Fruit fly (Drosophila melanogaster) whole organism, embryonic: Measurements from ENCODE around the gene CG31388.

Experiments
- Antp ChIP-seq: fragments of 200-800 bp; sonication (Bioruptor generic); optimal IDR thresholded peaks from 3 replicates; lab custom pipeline; 2016; ENCODE audit warnings: missing biosample characterization, missing genetic modification characterization
- Bgb ChIP-seq: fragments of 200-800 bp; sonication (Bioruptor generic); IDR thresholded peaks from 2 replicates; pipeline ENCODE4 v1.3.6; 2022; ENCODE audit warnings: missing biosample characterization, missing genetic modification characterization; ENCODE audit not compliant: partially characterized antibody
- CG10431 ChIP-seq: fragments of 200-800 bp; sonication (Bioruptor generic); optimal IDR thresholded peaks from 3 replicates; lab custom pipeline; 2018; ENCODE audit warnings: missing biosample characterization, mild to moderate bottlenecking, missing genetic modification characterization
- CG10979 ChIP-seq: fragments of 200-800 bp; sonication (Bioruptor generic); optimal IDR thresholded peaks from 2 replicates; lab custom pipeline; 2018; ENCODE audit warnings: missing biosample characterization, mild to moderate bottlenecking, missing genetic modification characterization, moderate library complexity
- CG12219 ChIP-seq: fragments of 200-800 bp; sonication (Bioruptor generic); optimal IDR thresholded peaks from 3 replicates; lab custom pipeline; 2018; ENCODE audit warnings: missing biosample characterization, mild to moderate bottlenecking, missing genetic modification characterization
- CG12659 ChIP-seq: fragments of 200-800 bp; sonication (Bioruptor generic); optimal IDR thresholded peaks from 3 replicates; lab custom pipeline; 2017; ENCODE audit warnings: mild to moderate bottlenecking, missing biosample characterization, missing genetic modification reagents, missing genetic modification characterization
- CG13287 ChIP-seq: fragments of 200-800 bp; sonication (Bioruptor generic); IDR thresholded peaks from 2 replicates; pipeline ENCODE4 v1.3.6; 2022; ENCODE audit warnings: missing biosample characterization, missing genetic modification characterization; ENCODE audit not compliant: partially characterized antibody
- CG15696 ChIP-seq: fragments of 200-800 bp; sonication (Bioruptor generic); optimal IDR thresholded peaks from 2 replicates; lab custom pipeline; 2019; ENCODE audit warnings: missing biosample characterization, mild to moderate bottlenecking, missing genetic modification characterization, moderate library complexity
- CG1602 ChIP-seq: fragments of 200-800 bp; sonication (Bioruptor generic); optimal IDR thresholded peaks from 3 replicates; lab custom pipeline; 2016; ENCODE audit warnings: missing biosample characterization, missing genetic modification characterization
- CG16815 ChIP-seq: fragments of 200-800 bp; sonication (Bioruptor generic); optimal IDR thresholded peaks from 3 replicates; lab custom pipeline; 2017; ENCODE audit warnings: missing biosample characterization, mild to moderate bottlenecking, missing genetic modification characterization
- CG17829 ChIP-seq: fragments of 200-800 bp; optimal IDR thresholded peaks from 2 replicates; lab custom pipeline; 2019; ENCODE audit warnings: missing biosample characterization, mild to moderate bottlenecking, missing genetic modification characterization, moderate library complexity
- CG18619 ChIP-seq: fragments of 200-800 bp; sonication (Bioruptor generic); optimal IDR thresholded peaks from 3 replicates; lab custom pipeline; 2017; ENCODE audit warnings: missing biosample characterization, mild to moderate bottlenecking, missing genetic modification characterization
- CG3281 ChIP-seq: fragments of 200-800 bp; sonication (Bioruptor generic); optimal IDR thresholded peaks from 3 replicates; lab custom pipeline; 2017; ENCODE audit warnings: missing biosample characterization, mild to moderate bottlenecking, missing genetic modification characterization
- CG33557 ChIP-seq: fragments of 200-800 bp; sonication (Bioruptor generic); optimal IDR thresholded peaks from 2 replicates; lab custom pipeline; 2019; ENCODE audit warnings: missing biosample characterization, mild to moderate bottlenecking, missing genetic modification characterization, moderate library complexity
- CG3407 ChIP-seq: fragments of 200-800 bp; sonication (Bioruptor generic); optimal IDR thresholded peaks from 2 replicates; lab custom pipeline; 2018; ENCODE audit warnings: missing biosample characterization, mild to moderate bottlenecking, missing genetic modification characterization
- CG4328 ChIP-seq: fragments of 200-800 bp; sonication (Bioruptor generic); optimal IDR thresholded peaks from 3 replicates; lab custom pipeline; 2017; ENCODE audit warnings: missing biosample characterization, missing genetic modification reagents, missing genetic modification characterization
- CG4617 ChIP-seq: fragments of 200-800 bp; sonication (Bioruptor generic); optimal IDR thresholded peaks from 3 replicates; lab custom pipeline; 2016; ENCODE audit warnings: missing biosample characterization, missing genetic modification characterization, borderline replicate concordance
- CG6654 ChIP-seq: fragments of 200-800 bp; sonication (Bioruptor generic); optimal IDR thresholded peaks from 2 replicates; lab custom pipeline; 2017; ENCODE audit warnings: missing biosample characterization, mild to moderate bottlenecking, missing genetic modification characterization
- CG7987 ChIP-seq: fragments of 200-800 bp; sonication (Bioruptor generic); optimal IDR thresholded peaks from 2 replicates; lab custom pipeline; 2018; ENCODE audit warnings: missing biosample characterization, mild to moderate bottlenecking, missing genetic modification characterization, moderate library complexity
- CG8281 ChIP-seq: fragments of 200-800 bp; sonication (Bioruptor generic); optimal IDR thresholded peaks from 2 replicates; lab custom pipeline; 2018; ENCODE audit warnings: missing biosample characterization, mild to moderate bottlenecking, missing genetic modification characterization, moderate library complexity
- D ChIP-seq, 2 experiments: fragments of 200-800 bp in 1 of 2; fragments of >200 bp in 1 of 2; sonication (Bioruptor generic) in 1 of 2; optimal IDR thresholded peaks; 2 replicates in 1 of 2; 3 replicates in 1 of 2; lab custom pipeline; 2017; ENCODE audit warnings: mild to moderate bottlenecking in 1 of 2, missing biosample characterization in 1 of 2, missing genetic modification characterization in 1 of 2, missing genetic modification reagents in 1 of 2
- Dek ChIP-seq: fragments of 200-800 bp; sonication (Bioruptor generic); optimal IDR thresholded peaks from 3 replicates; lab custom pipeline; 2019; ENCODE audit warnings: missing biosample characterization, mild to moderate bottlenecking, missing genetic modification characterization, moderate library complexity
- Drgx ChIP-seq: fragments of 200-800 bp; sonication (Bioruptor generic); IDR thresholded peaks from 2 replicates; pipeline ENCODE4 v1.3.6; 2022; ENCODE audit warnings: missing biosample characterization, missing genetic modification characterization
- Elba2 ChIP-seq: fragments of 200-800 bp; sonication (Bioruptor generic); optimal IDR thresholded peaks from 3 replicates; lab custom pipeline; 2016; ENCODE audit warnings: missing biosample characterization, missing genetic modification characterization
- Ets65A ChIP-seq: fragments of 200-800 bp; sonication (Bioruptor generic); peaks from one replicate; lab custom pipeline; 2016; ENCODE audit warnings: missing biosample characterization, missing genetic modification characterization
- Gsc ChIP-seq: fragments of 200-800 bp; sonication (Bioruptor generic); IDR thresholded peaks from 2 replicates; pipeline ENCODE4 v1.3.6; 2022; ENCODE audit warnings: missing biosample characterization, missing genetic modification characterization
- HLH4C ChIP-seq: fragments of 200-800 bp; sonication (Bioruptor generic); IDR thresholded peaks from 3 replicates; pipeline ENCODE4 v1.3.6; 2022; ENCODE audit warnings: missing biosample characterization, missing genetic modification characterization; ENCODE audit not compliant: partially characterized antibody
- Hmr ChIP-seq: fragments of 200-800 bp; sonication (Bioruptor generic); optimal IDR thresholded peaks from 3 replicates; lab custom pipeline; 2017; ENCODE audit warnings: mild to moderate bottlenecking, missing biosample characterization, missing genetic modification reagents, missing genetic modification characterization
- Hsf ChIP-seq: fragments of 200-800 bp; sonication (Bioruptor generic); optimal IDR thresholded peaks from 3 replicates; lab custom pipeline; 2016; ENCODE audit warnings: missing biosample characterization, missing genetic modification characterization
- Oli ChIP-seq: fragments of 200-800 bp; sonication (Bioruptor generic); optimal IDR thresholded peaks from 2 replicates; lab custom pipeline; 2018; ENCODE audit warnings: missing biosample characterization, mild to moderate bottlenecking, missing genetic modification characterization, moderate library complexity
- Sox100B ChIP-seq: fragments of 200-800 bp; sonication (Bioruptor generic); optimal IDR thresholded peaks from 3 replicates; lab custom pipeline; 2018; ENCODE audit warnings: missing biosample characterization, mild to moderate bottlenecking, missing genetic modification characterization
- Sry-δ ChIP-seq: fragments of 200-800 bp; sonication (Bioruptor generic); optimal IDR thresholded peaks from 2 replicates; lab custom pipeline; 2016; ENCODE audit warnings: missing biosample characterization, missing genetic modification characterization
- Trl ChIP-seq, 3 experiments: fragments of >200 bp in 2 of 3; fragments of 200-800 bp in 1 of 3; sonication (Bioruptor generic) in 1 of 3; optimal IDR thresholded peaks; 2 replicates in 1 of 3; 3 replicates in 2 of 3; lab custom pipeline; 2016 to 2017; ENCODE audit warnings: missing biosample characterization in 1 of 3, missing genetic modification characterization in 1 of 3
- Xrp1 ChIP-seq: fragments of 200-800 bp; sonication (Bioruptor generic); IDR thresholded peaks from 2 replicates; pipeline ENCODE4 v1.3.6; 2022; ENCODE audit warnings: missing biosample characterization, missing genetic modification characterization
- ac ChIP-seq: fragments of 200-800 bp; sonication (Bioruptor generic); optimal IDR thresholded peaks from 3 replicates; lab custom pipeline; 2017; ENCODE audit warnings: missing biosample characterization, mild to moderate bottlenecking, missing genetic modification characterization
- ci ChIP-seq: fragments of 200-800 bp; sonication (Bioruptor generic); IDR thresholded peaks from 3 replicates; pipeline ENCODE4 v1.3.6; 2022; ENCODE audit warnings: missing biosample characterization, missing genetic modification characterization
- dimm ChIP-seq: fragments of 200-800 bp; sonication (Bioruptor generic); IDR thresholded peaks from 2 replicates; pipeline ENCODE4 v1.3.6; 2022; ENCODE audit warnings: missing biosample characterization, missing genetic modification characterization
- dmrt11E ChIP-seq: fragments of 200-800 bp; sonication (Bioruptor generic); optimal IDR thresholded peaks from 3 replicates; lab custom pipeline; 2018; ENCODE audit warnings: missing biosample characterization, mild to moderate bottlenecking, missing genetic modification characterization, moderate library complexity
- ewg ChIP-seq: fragments of 200-800 bp; sonication (Bioruptor generic); optimal IDR thresholded peaks from 3 replicates; lab custom pipeline; 2017; ENCODE audit warnings: mild to moderate bottlenecking, missing biosample characterization, missing genetic modification reagents, missing genetic modification characterization
- gfzf ChIP-seq: fragments of 200-800 bp; sonication (Bioruptor generic); optimal IDR thresholded peaks from 2 replicates; lab custom pipeline; 2016; ENCODE audit warnings: missing biosample characterization, mild to moderate bottlenecking, missing genetic modification characterization, moderate library complexity
- lmd ChIP-seq: fragments of 200-800 bp; sonication (Bioruptor generic); IDR thresholded peaks from 2 replicates; pipeline ENCODE4 v1.3.6; 2022; ENCODE audit warnings: missing biosample characterization, missing genetic modification characterization
- maf-S ChIP-seq: fragments of 200-800 bp; sonication (Bioruptor generic); optimal IDR thresholded peaks from 2 replicates; lab custom pipeline; 2016; ENCODE audit warnings: missing biosample characterization, missing genetic modification characterization
- mld ChIP-seq: fragments of 200-800 bp; sonication (Bioruptor generic); IDR thresholded peaks from 3 replicates; pipeline ENCODE4 v1.3.6; 2022; ENCODE audit warnings: missing biosample characterization, missing genetic modification characterization; ENCODE audit not compliant: partially characterized antibody
- org-1 ChIP-seq: fragments of 200-800 bp; sonication (Bioruptor generic); optimal IDR thresholded peaks from 2 replicates; lab custom pipeline; 2017; ENCODE audit warnings: missing biosample characterization, missing genetic modification characterization
- pnt ChIP-seq: fragments of 200-800 bp; sonication (Bioruptor generic); optimal IDR thresholded peaks from 3 replicates; lab custom pipeline; 2016; ENCODE audit warnings: missing biosample characterization, missing genetic modification characterization
- repo ChIP-seq: fragments of 200-800 bp; sonication (Bioruptor generic); optimal IDR thresholded peaks from 2 replicates; lab custom pipeline; 2016; ENCODE audit warnings: missing biosample characterization, missing genetic modification characterization
- unpg ChIP-seq: fragments of 200-800 bp; sonication (Bioruptor generic); optimal IDR thresholded peaks from 3 replicates; lab custom pipeline; 2018; ENCODE audit warnings: missing biosample characterization, mild to moderate bottlenecking, missing genetic modification characterization, moderate library complexity
- wek ChIP-seq: fragments of 200-800 bp; sonication (Bioruptor generic); optimal IDR thresholded peaks from 3 replicates; lab custom pipeline; 2018; ENCODE audit warnings: missing biosample characterization, mild to moderate bottlenecking, missing genetic modification characterization, moderate library complexity
- zfh1 ChIP-seq: fragments of 200-800 bp; sonication (Bioruptor generic); IDR thresholded peaks from 3 replicates; pipeline ENCODE4 v1.3.6; 2022; ENCODE audit warnings: missing biosample characterization, missing genetic modification characterization

Gene CG31388

DNA sequence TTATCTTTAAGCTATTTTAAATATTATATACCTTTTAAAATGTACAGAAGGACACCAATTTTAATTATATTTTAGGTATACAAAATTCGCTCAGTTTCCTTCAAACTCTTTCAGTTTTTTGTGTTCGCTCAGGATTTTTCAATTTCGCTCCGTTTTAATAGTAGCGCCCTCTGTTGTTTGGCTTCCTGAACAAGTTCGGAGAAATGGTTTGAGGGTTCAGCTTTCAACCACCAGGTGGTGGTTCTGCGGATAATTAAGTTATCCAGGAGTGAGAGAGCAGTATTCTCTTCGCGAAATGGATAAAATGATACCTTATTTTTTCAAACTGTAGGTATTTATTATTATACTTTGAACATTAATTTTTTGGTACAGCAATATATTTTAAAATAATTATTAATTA is 31.4 kb downstream of the CG31388 start (continued):
- TF ChIP-seq Drgx (GFP tag; lab: Robert Waterston, UW) (peak; percentile 10; the same call in 1 of the 2 replicates), unpg (no peak), Trl (optimal IDR thresholded peaks at IDR 0.05; lab: Kevin White, UChicago) (peak in 1 of 2 experiments; percentile 44), Trl (GFP tag; optimal IDR thresholded peaks at IDR 0.05; lab: Kevin White, UChicago) (peak; percentile 73), dimm (0 out of 2 replicates have a peak, but pooled peaks have one; percentile 6), CG4328 (GFP tag; lab: Kevin White, UChicago) (peak; percentile 45), CG3407 (GFP tag; lab: Kevin White, UChicago) (peak; percentile 57), Sry-δ (GFP tag; lab: Kevin White, UChicago) (no peak), Sox100B (peak; percentile 72), CG17829 (tag; lab: Kevin White, UChicago) (peak; percentile 75), CG13287 (GFP tag; lab: Robert Waterston, UW) (no peak), ci (GFP tag; lab: Robert Waterston, UW) (no peak; the same call in 1 of the 3 replicates), CG12659 (GFP tag; lab: Kevin White, UChicago) (no peak), CG6654 (peak; percentile 71), wek (peak; percentile 77), zfh1 (no peak), CG12219 (GFP tag; lab: Kevin White, UChicago) (peak; percentile 84), CG15696 (peak; percentile 81), maf-S (GFP tag; lab: Kevin White, UChicago) (peak; percentile 39), Dek (tag; lab: Kevin White, UChicago) (no peak), Bgb (GFP tag; lab: Robert Waterston, UW) (no peak), gfzf (no peak), Ets65A (GFP tag; lab: Kevin White, UChicago) (no peak), HLH4C (no peak), pnt (GFP tag; lab: Kevin White, UChicago) (peak; percentile 8), CG7987 (GFP tag; lab: Kevin White, UChicago) (no peak), D (optimal IDR thresholded peaks at IDR 0.05; lab: Kevin White, UChicago) (no peak), D (GFP tag; optimal IDR thresholded peaks at IDR 0.05; lab: Kevin White, UChicago) (peak; percentile 75), dmrt11E (tag; lab: Kevin White, UChicago) (peak; percentile 78), CG8281 (tag; lab: Kevin White, UChicago) (peak; percentile 48), CG33557 (GFP tag; lab: Kevin White, UChicago) (peak; percentile 87), CG4617 (GFP tag; lab: Kevin White, UChicago) (peak; percentile 9), Oli (tag; lab: Kevin White, UChicago) (peak; percentile 66), Hmr (GFP tag; lab: Kevin White, UChicago) (peak; percentile 65), CG18619 (peak; percentile 55), ac (GFP tag; lab: Kevin White, UChicago) (peak; percentile 86), Xrp1 (GFP tag; lab: Robert Waterston, UW) (peak; percentile 83), lmd (GFP tag; lab: Robert Waterston, UW) (peak; percentile 15; the same call in 1 of the 2 replicates), CG1602 (GFP tag; lab: Kevin White, UChicago) (peak; percentile 51), Hsf (GFP tag; lab: Kevin White, UChicago) (peak; percentile 72), Antp (GFP tag; lab: Kevin White, UChicago) (peak; percentile 54), CG3281 (GFP tag; lab: Kevin White, UChicago) (no peak), CG10979 (peak; percentile 83), CG16815 (peak; percentile 37), CG10431 (GFP tag; lab: Kevin White, UChicago) (peak; percentile 86), org-1 (peak; percentile 27), Elba2 (GFP tag; lab: Kevin White, UChicago) (no peak), Gsc (no peak), mld (GFP tag; lab: Robert Waterston, UW) (no peak), ewg (GFP tag; lab: Kevin White, UChicago) (peak; percentile 65), repo (GFP tag; lab: Kevin White, UChicago) (peak; percentile 45)
